Worm (Caenorhabditis elegans): Measurements from ENCODE around the gene tba-4.

The tba-4 gene

ce11 chrII:10935336-10935735 is 16.8 kb downstream of the tba-4 start (continued):
- no peak for TF ChIP-seq rpc-1 (optimal IDR thresholded peaks at IDR 0.05)
- TF ChIP-seq rpc-1 (tag; optimal IDR thresholded peaks at IDR 0.05): no peak
- no peak for TF ChIP-seq snpc-4 (GFP tag; optimal IDR thresholded peaks at IDR 0.05)
- TF ChIP-seq snpc-4 (tag; optimal IDR thresholded peaks at IDR 0.05): peak in 1 of 4 experiments; percentile 44
- TF ChIP-seq Y95B8A.8 (GFP tag; IDR thresholded peaks at IDR 0.05): peak; percentile 84
- TF ChIP-seq lin-40 (tag; optimal IDR thresholded peaks at IDR 0.05): no peak
- peak; percentile 82 for TF ChIP-seq madf-3 (GFP tag; IDR thresholded peaks at IDR 0.05)
- TF ChIP-seq madf-6 (GFP tag; IDR thresholded peaks at IDR 0.05): peak; percentile 97
- peak; percentile 58; the same call in 1 of the 2 replicates for TF ChIP-seq nfyb-1 (GFP tag; IDR thresholded peaks at IDR 0.05)
- no peak for TF ChIP-seq egrh-3 (GFP tag; IDR thresholded peaks at IDR 0.05)
- no peak for TF ChIP-seq sptf-2 (GFP tag; optimal IDR thresholded peaks at IDR 0.05)
- TF ChIP-seq tbp1 (GFP tag; optimal IDR thresholded peaks at IDR 0.05): peak; percentile 41
- no peak for TF ChIP-seq Y56A3A.18 (GFP tag; IDR thresholded peaks at IDR 0.05)
- TF ChIP-seq F23B12.7 (tag; optimal IDR thresholded peaks at IDR 0.05; ENCODE audit: insufficient read depth): no peak
- no peak for TF ChIP-seq pha-4 (tag; optimal IDR thresholded peaks at IDR 0.05)
- TF ChIP-seq mcd-1 (GFP tag; IDR thresholded peaks at IDR 0.05): peak; percentile 72
- no peak for TF ChIP-seq hlh-26 (GFP tag; conservative IDR thresholded peaks at IDR 0.05)
- no peak for TF ChIP-seq lir-1 (GFP tag; conservative IDR thresholded peaks at IDR 0.05)
- TF ChIP-seq ceh-79 (tag; optimal IDR thresholded peaks at IDR 0.05): no peak
- no peak for TF ChIP-seq hlh-12 (tag; optimal IDR thresholded peaks at IDR 0.05)
- TF ChIP-seq efl-1 (GFP tag; optimal IDR thresholded peaks at IDR 0.05): peak; percentile 56
- TF ChIP-seq ceh-100 (GFP tag; IDR thresholded peaks at IDR 0.05): no peak
- TF ChIP-seq repo-1 (tag; optimal IDR thresholded peaks at IDR 0.05): no peak
- TF ChIP-seq dox-1 (GFP tag; IDR thresholded peaks at IDR 0.05): peak; percentile 72
- no peak for TF ChIP-seq ceh-27 (GFP tag; optimal IDR thresholded peaks at IDR 0.05)
- no peak for TF ChIP-seq atf-7 (tag; optimal IDR thresholded peaks at IDR 0.05)
- peak; percentile 71 for TF ChIP-seq rcor-1 (GFP tag; IDR thresholded peaks at IDR 0.05)
- TF ChIP-seq hrde-1 (tag; optimal IDR thresholded peaks at IDR 0.05; ENCODE audit: borderline replicate concordance): no peak
- no peak for TF ChIP-seq F57A8.1 (GFP tag; optimal IDR thresholded peaks at IDR 0.05)
- TF ChIP-seq nhr-27 (tag; optimal IDR thresholded peaks at IDR 0.05): no peak
- TF ChIP-seq C06A6.2 (GFP tag; conservative IDR thresholded peaks at IDR 0.05): no peak
- TF ChIP-seq lin-26 (GFP tag; IDR thresholded peaks at IDR 0.05): no peak
- no peak for TF ChIP-seq B0336.3 (GFP tag; IDR thresholded peaks at IDR 0.05)
- TF ChIP-seq attf-3 (GFP tag; conservative IDR thresholded peaks at IDR 0.05): 0 out of 2 replicates have a peak, but pooled peaks have one; percentile 44
- peak; percentile 87 for TF ChIP-seq ztf-28 (GFP tag; IDR thresholded peaks at IDR 0.05)
- TF ChIP-seq snpc-1.1 (tag; optimal IDR thresholded peaks at IDR 0.05; ENCODE audit: insufficient read depth): no peak
- TF ChIP-seq F39B2.1 (GFP tag; IDR thresholded peaks at IDR 0.05): no peak
- TF ChIP-seq Y67H2A.10 (GFP tag; conservative IDR thresholded peaks at IDR 0.05): 0 out of 2 replicates have a peak, but pooled peaks have one; percentile 22
- peak; percentile 81 for TF ChIP-seq Y79H2A.3 (GFP tag; conservative IDR thresholded peaks at IDR 0.05)
- no peak for TF ChIP-seq F57C9.4 (tag; optimal IDR thresholded peaks at IDR 0.05)
- no peak for TF ChIP-seq ceh-40 (GFP tag; IDR thresholded peaks at IDR 0.05)
- TF ChIP-seq chd-7 (tag; optimal IDR thresholded peaks at IDR 0.05): no peak
- no peak for TF ChIP-seq T26A5.8 (tag; optimal IDR thresholded peaks at IDR 0.05)
- TF ChIP-seq lsl-1 (GFP tag; optimal IDR thresholded peaks at IDR 0.05): peak; percentile 95
- TF ChIP-seq tlf-1 (GFP tag; optimal IDR thresholded peaks at IDR 0.05): peak; percentile 63
- TF ChIP-seq F33H1.4 (GFP tag; IDR thresholded peaks at IDR 0.05): peak; percentile 97
- TF ChIP-seq hmg-20 (GFP tag; IDR thresholded peaks at IDR 0.05): no peak
- TF ChIP-seq pbrm-1 (GFP tag; IDR thresholded peaks at IDR 0.05): peak; percentile 75
- peak; percentile 32; the same call in 1 of the 2 replicates for TF ChIP-seq hmg-1.2 (GFP tag; IDR thresholded peaks at IDR 0.05)
- TF ChIP-seq F10E7.11 (tag; optimal IDR thresholded peaks at IDR 0.05): no peak
